Worm (Caenorhabditis elegans) whole organism, L3 larva: ENCODE data around the gene F49H12.3.

Source experiments
- ama-1 ChIP-seq: fragments of 150-350 bp; optimal IDR thresholded peaks from 2 replicates; lab custom pipeline; 2018
- ceh-16 ChIP-seq: sonication (generic microtip); optimal IDR thresholded peaks from 2 replicates; lab custom pipeline; 2017; ENCODE audit warnings: missing biosample characterization, missing genetic modification characterization
- ceh-28 ChIP-seq: fragments of 150-350 bp; optimal IDR thresholded peaks from 2 replicates; lab custom pipeline; 2014; ENCODE audit warnings: missing biosample characterization, missing genetic modification reagents, missing genetic modification characterization
- ceh-82 ChIP-seq: fragments of 150-350 bp; optimal IDR thresholded peaks from 2 replicates; lab custom pipeline; 2014; ENCODE audit warnings: missing biosample characterization, missing genetic modification characterization
- ceh-9 ChIP-seq: sonication (generic microtip); optimal IDR thresholded peaks from 2 replicates; lab custom pipeline; 2018; ENCODE audit warnings: missing biosample characterization, missing genetic modification characterization
- daf-12 ChIP-seq: fragments of 150-350 bp; optimal IDR thresholded peaks from 2 replicates; lab custom pipeline; 2014; ENCODE audit warnings: missing biosample characterization, missing genetic modification reagents, missing genetic modification characterization
- egl-27 ChIP-seq: sonication (generic microtip); optimal IDR thresholded peaks from 4 replicates; lab custom pipeline; 2017; ENCODE audit warnings: missing biosample characterization, missing genetic modification reagents, missing genetic modification characterization
- elt-1 ChIP-seq: fragments of 150-350 bp; optimal IDR thresholded peaks from 2 replicates; lab custom pipeline; 2014; ENCODE audit warnings: missing biosample characterization, missing genetic modification characterization
- fkh-2 ChIP-seq: fragments of 150-350 bp; optimal IDR thresholded peaks from 2 replicates; lab custom pipeline; 2014; ENCODE audit warnings: missing biosample characterization, missing genetic modification reagents, missing genetic modification characterization
- hmg-11 ChIP-seq: sonication (generic microtip); optimal IDR thresholded peaks from 2 replicates; lab custom pipeline; 2016; ENCODE audit warnings: missing genetic modification characterization, missing compliant biosample characterization
- lin-39 ChIP-seq: fragments of 150-350 bp; optimal IDR thresholded peaks from 2 replicates; lab custom pipeline; 2018; ENCODE audit warnings: missing biosample characterization, missing genetic modification reagents, missing genetic modification characterization
- lsy-12 ChIP-seq: sonication (generic microtip); optimal IDR thresholded peaks from 2 replicates; lab custom pipeline; 2016; ENCODE audit warnings: mild to moderate bottlenecking, missing genetic modification characterization, missing compliant biosample characterization
- mml-1 ChIP-seq: fragments of 150-350 bp; sonication (generic microtip); optimal IDR thresholded peaks from 3 replicates; lab custom pipeline; 2014; ENCODE audit warnings: missing biosample characterization, missing genetic modification characterization
- nfya-1 ChIP-seq: sonication (generic microtip); optimal IDR thresholded peaks from 2 replicates; lab custom pipeline; 2017; ENCODE audit warnings: missing genetic modification characterization, mild to moderate bottlenecking, missing compliant biosample characterization, antibody characterized with exemption, moderate library complexity; ENCODE audit not compliant: insufficient read depth
- nhr-23 ChIP-seq: fragments of 150-350 bp; optimal IDR thresholded peaks from 2 replicates; lab custom pipeline; 2014; ENCODE audit warnings: missing biosample characterization, missing genetic modification reagents, missing genetic modification characterization
- nhr-77 ChIP-seq: fragments of 150-350 bp; optimal IDR thresholded peaks from 2 replicates; lab custom pipeline; 2014; ENCODE audit warnings: missing biosample characterization, missing genetic modification characterization
- pqm-1 ChIP-seq: fragments of 150-350 bp; optimal IDR thresholded peaks from 2 replicates; lab custom pipeline; 2017; ENCODE audit warnings: missing biosample characterization, missing genetic modification characterization, inconsistent platforms
- skn-1 ChIP-seq: fragments of 150-350 bp; optimal IDR thresholded peaks from 2 replicates; lab custom pipeline; 2014; ENCODE audit warnings: missing biosample characterization, missing genetic modification characterization
- unc-39 ChIP-seq: sonication (generic microtip); optimal IDR thresholded peaks from 4 replicates; lab custom pipeline; 2017; ENCODE audit warnings: missing biosample characterization, missing genetic modification characterization
- ztf-11 ChIP-seq: fragments of 150-350 bp; optimal IDR thresholded peaks from 2 replicates; lab custom pipeline; 2014; ENCODE audit warnings: missing biosample characterization, missing genetic modification characterization

Gene F49H12.3

DNA sequence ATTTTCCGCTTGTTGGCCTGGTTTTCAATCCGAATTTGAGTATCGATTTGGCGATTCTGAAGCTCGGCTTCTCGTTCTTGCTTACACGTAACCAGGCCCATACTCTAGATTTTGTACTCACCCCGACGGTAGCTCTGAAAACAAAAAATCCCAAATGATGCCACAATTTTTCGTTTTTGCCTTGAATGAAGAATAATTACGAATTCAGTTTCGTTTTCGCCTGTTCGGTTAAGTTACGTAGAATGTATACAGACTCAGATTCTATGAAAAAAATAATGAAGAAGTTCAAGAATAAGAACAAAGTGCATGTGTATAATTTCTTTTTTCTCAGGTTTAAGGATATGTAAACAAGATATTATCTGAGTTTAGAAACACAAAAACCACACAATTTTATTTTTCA, 36.8 kb downstream of the F49H12.3 start, which contains the start of gene gpa-5:
gpa-5 (minus strand) TSS at position 101 of the 400 bp plus-strand sequence.
- no peak for TF ChIP-seq egl-27 (tag; lab: Kevin White, UChicago)
- TF ChIP-seq ztf-11 (tag; lab: Kevin White, UChicago) = no peak
- TF ChIP-seq fkh-2 (tag; lab: Kevin White, UChicago) = no peak

DNA sequence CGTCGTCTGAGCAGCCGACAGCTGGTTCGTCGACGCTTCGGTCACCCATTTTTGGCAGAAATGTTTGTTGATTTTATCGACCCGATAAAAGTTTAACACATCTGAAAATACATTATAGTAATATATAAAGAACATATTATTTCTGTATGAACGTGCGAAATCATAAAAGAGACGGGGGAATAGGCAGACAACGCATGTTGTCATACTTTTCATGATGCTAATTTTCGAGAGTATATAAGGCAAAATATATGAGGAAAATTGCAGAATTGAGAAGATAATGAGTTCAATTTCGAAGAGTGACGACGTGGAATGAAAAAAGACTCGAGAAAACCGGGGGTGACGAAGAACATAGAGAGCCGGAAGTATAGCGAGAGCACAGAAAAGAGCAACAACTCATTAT, 46.0 kb downstream of the F49H12.3 start, which contains the start of gene F53B1.8:
F53B1.8 (minus strand) TSS at position 101 of the 400 bp plus-strand sequence.
- no peak for TF ChIP-seq egl-27 (tag; lab: Kevin White, UChicago)
- no peak for TF ChIP-seq ceh-28 (tag; lab: Kevin White, UChicago)
- TF ChIP-seq pqm-1 (tag; lab: Kevin White, UChicago) = no peak
- TF ChIP-seq daf-12 (tag; lab: Kevin White, UChicago) = no peak
- TF ChIP-seq ceh-82 (tag; lab: Kevin White, UChicago) = no peak
- TF ChIP-seq lsy-12 (tag; lab: Kevin White, UChicago) = no peak
- TF ChIP-seq ceh-16 (tag; lab: Kevin White, UChicago) = no peak
- no peak for TF ChIP-seq nhr-77 (tag; lab: Kevin White, UChicago)
- no peak for TF ChIP-seq mml-1 (tag; lab: Kevin White, UChicago)
- TF ChIP-seq nhr-23 = no peak
- TF ChIP-seq elt-1 (tag; lab: Kevin White, UChicago) = no peak
- no peak for TF ChIP-seq skn-1 (tag; lab: Kevin White, UChicago)

DNA sequence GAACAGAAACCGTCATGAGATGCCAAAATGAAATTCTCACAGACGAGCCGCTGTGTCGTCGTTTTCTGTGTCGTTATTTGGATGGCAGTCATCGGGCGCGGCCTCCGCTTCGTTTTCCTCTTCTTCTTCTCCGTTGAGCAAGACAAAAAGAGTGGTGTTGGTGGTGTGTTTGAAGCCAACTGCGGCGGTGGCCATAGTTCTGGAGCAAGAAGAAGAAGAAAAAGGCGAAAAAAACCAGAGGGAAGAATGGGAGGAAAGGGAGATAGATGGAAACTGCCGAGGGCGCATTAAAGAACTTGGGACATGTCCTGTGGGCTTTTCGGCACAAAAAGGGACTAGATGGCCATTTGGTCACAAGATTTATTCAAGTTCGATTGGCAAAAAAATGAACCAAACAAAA, 47.5 kb downstream of the F49H12.3 start, which contains the start of gene F53B1.9:
F53B1.9 (minus strand) TSS at position 195 of the 400 bp plus-strand sequence.
- TF ChIP-seq nfya-1 (tag; lab: Kevin White, UChicago) (peak; percentile 15), mml-1 (tag; lab: Kevin White, UChicago) (no peak), lin-39 (peak; percentile 50), ceh-9 (tag; lab: Kevin White, UChicago) (no peak), hmg-11 (tag; lab: Kevin White, UChicago) (peak; percentile 44), unc-39 (tag; lab: Kevin White, UChicago) (no peak), ama-1 (lab: Kevin White, UChicago) (no peak)
